Worm (Caenorhabditis elegans) whole organism, young adult: ENCODE measurements around the gene C49F5.7.

ENCODE experiments used
- B0261.1 ChIP-seq: sonication (generic microtip); optimal IDR thresholded peaks from 2 replicates; lab custom pipeline; 2016; ENCODE audit warnings: mild to moderate bottlenecking, missing genetic modification characterization, moderate library complexity, missing compliant biosample characterization
- C17E4.6 ChIP-seq: fragments of 200-800 bp; sonication (Bioruptor generic); IDR thresholded peaks from 2 replicates; pipeline ENCODE4 v1.3.6; 2022; ENCODE audit warnings: missing genetic modification reagents, missing genetic modification characterization, missing compliant biosample characterization
- D2030.7 ChIP-seq: fragments of 200-800 bp; sonication (Bioruptor generic); IDR thresholded peaks from 2 replicates; pipeline ENCODE4 v1.3.6; 2022; ENCODE audit warnings: missing genetic modification reagents, missing genetic modification characterization, missing compliant biosample characterization
- F33H1.4 ChIP-seq: fragments of 200-800 bp; sonication (Bioruptor generic); IDR thresholded peaks from 2 replicates; pipeline ENCODE4 v1.3.6; 2022; ENCODE audit warnings: missing genetic modification reagents, missing genetic modification characterization, missing compliant biosample characterization
- F39B2.1 ChIP-seq: fragments of 200-800 bp; sonication (Bioruptor generic); IDR thresholded peaks from 2 replicates; pipeline ENCODE4 v1.3.6; 2022; ENCODE audit warnings: missing genetic modification reagents, missing genetic modification characterization, missing compliant biosample characterization
- F49E8.2 ChIP-seq: sonication (generic microtip); optimal IDR thresholded peaks from 3 replicates; lab custom pipeline; 2017; ENCODE audit warnings: missing genetic modification characterization, mild to moderate bottlenecking, missing compliant biosample characterization, antibody characterized with exemption, moderate library complexity; ENCODE audit not compliant: insufficient read depth
- F52B5.7 ChIP-seq: sonication (generic microtip); optimal IDR thresholded peaks from 2 replicates; lab custom pipeline; 2016; ENCODE audit warnings: mild to moderate bottlenecking, missing genetic modification characterization, missing compliant biosample characterization
- F55B11.4 ChIP-seq: sonication (generic microtip); optimal IDR thresholded peaks from 2 replicates; lab custom pipeline; 2016; ENCODE audit warnings: missing compliant biosample characterization, missing genetic modification characterization, borderline replicate concordance; ENCODE audit not compliant: insufficient read depth
- F57C9.4 ChIP-seq: sonication (generic microtip); optimal IDR thresholded peaks from 2 replicates; lab custom pipeline; 2017; ENCODE audit warnings: mild to moderate bottlenecking, missing genetic modification characterization, missing compliant biosample characterization
- K12H6.12 ChIP-seq: fragments of 200-800 bp; sonication (Bioruptor generic); optimal IDR thresholded peaks from 2 replicates; lab custom pipeline; 2018; ENCODE audit warnings: mild to moderate bottlenecking, missing genetic modification characterization, missing compliant biosample characterization
- T07F8.4 ChIP-seq: sonication (generic microtip); optimal IDR thresholded peaks from 2 replicates; lab custom pipeline; 2016; ENCODE audit warnings: mild to moderate bottlenecking, missing genetic modification characterization, moderate library complexity, missing compliant biosample characterization
- T26A5.8 ChIP-seq: sonication (generic microtip); optimal IDR thresholded peaks from 2 replicates; lab custom pipeline; 2016; ENCODE audit warnings: missing genetic modification characterization, missing compliant biosample characterization
- Y53G8AR.9 ChIP-seq: fragments of 200-800 bp; sonication (Bioruptor generic); conservative IDR thresholded peaks from 2 replicates; pipeline ENCODE4 v1.3.6; 2022; ENCODE audit warnings: missing genetic modification reagents, missing genetic modification characterization, missing compliant biosample characterization
- Y56A3A.18 ChIP-seq: fragments of 200-800 bp; sonication (Bioruptor generic); IDR thresholded peaks from 2 replicates; pipeline ENCODE4 v1.3.6; 2022; ENCODE audit warnings: missing genetic modification reagents, missing genetic modification characterization, missing compliant biosample characterization
- Y79H2A.3 ChIP-seq: fragments of 200-800 bp; sonication (Bioruptor generic); conservative IDR thresholded peaks from 2 replicates; pipeline ENCODE4 v1.3.6; 2022; ENCODE audit warnings: missing genetic modification reagents, missing genetic modification characterization, missing compliant biosample characterization
- aptf-3 ChIP-seq: fragments of 200-800 bp; sonication (Bioruptor generic); IDR thresholded peaks from 2 replicates; pipeline ENCODE4 v1.3.6; 2022; ENCODE audit warnings: missing genetic modification characterization, missing compliant biosample characterization
- attf-6 ChIP-seq: fragments of 200-800 bp; sonication (Bioruptor generic); IDR thresholded peaks from 2 replicates; pipeline ENCODE4 v1.3.6; 2022; ENCODE audit warnings: missing genetic modification reagents, missing genetic modification characterization, missing compliant biosample characterization
- bed-2 ChIP-seq: fragments of 200-800 bp; sonication (Bioruptor generic); IDR thresholded peaks from 2 replicates; pipeline ENCODE4 v1.3.6; 2022; ENCODE audit warnings: missing genetic modification reagents, missing genetic modification characterization, missing compliant biosample characterization
- cebp-1 ChIP-seq, 2 experiments: fragments of 200-800 bp in 1 of 2; sonication (Bioruptor generic) in 1 of 2; sonication (generic microtip) in 1 of 2; IDR thresholded peaks in 1 of 2; optimal IDR thresholded peaks in 1 of 2; 2 replicates each; pipeline versions ENCODE4 v1.3.6 to Lab custom; 2017 to 2022; ENCODE audit warnings: missing compliant biosample characterization in 2 of 2, missing genetic modification characterization in 2 of 2, mild to moderate bottlenecking in 1 of 2, missing genetic modification reagents in 1 of 2, moderate library complexity in 1 of 2
- chd-7 ChIP-seq: sonication (generic microtip); optimal IDR thresholded peaks from 2 replicates; lab custom pipeline; 2016; ENCODE audit warnings: mild to moderate bottlenecking, missing genetic modification characterization, moderate library complexity, missing compliant biosample characterization
- dox-1 ChIP-seq: fragments of 200-800 bp; sonication (Bioruptor generic); IDR thresholded peaks from 2 replicates; pipeline ENCODE4 v1.3.6; 2022; ENCODE audit warnings: missing genetic modification reagents, missing genetic modification characterization, missing compliant biosample characterization
- dpl-1 ChIP-seq: fragments of 150-350 bp; optimal IDR thresholded peaks from 2 replicates; lab custom pipeline; 2014; ENCODE audit warnings: missing biosample characterization, missing genetic modification reagents, missing genetic modification characterization
- efl-1 ChIP-seq: fragments of 150-350 bp; optimal IDR thresholded peaks from 2 replicates; lab custom pipeline; 2014; ENCODE audit warnings: missing biosample characterization, missing genetic modification reagents, missing genetic modification characterization
- hlh-12 ChIP-seq: sonication (generic microtip); optimal IDR thresholded peaks from 2 replicates; lab custom pipeline; 2016; ENCODE audit warnings: missing genetic modification characterization, missing compliant biosample characterization
- hlh-26 ChIP-seq: fragments of 200-800 bp; sonication (Bioruptor generic); conservative IDR thresholded peaks from 2 replicates; pipeline ENCODE4 v1.3.6; 2022; ENCODE audit warnings: missing genetic modification reagents, missing genetic modification characterization, missing compliant biosample characterization
- hmg-1.2 ChIP-seq: fragments of 200-800 bp; sonication (Bioruptor generic); IDR thresholded peaks from 2 replicates; pipeline ENCODE4 v1.3.6; 2022; ENCODE audit warnings: missing genetic modification reagents, missing genetic modification characterization, missing compliant biosample characterization
- hmg-20 ChIP-seq: fragments of 200-800 bp; sonication (Bioruptor generic); IDR thresholded peaks from 2 replicates; pipeline ENCODE4 v1.3.6; 2022; ENCODE audit warnings: missing genetic modification reagents, missing genetic modification characterization, missing compliant biosample characterization
- let-526 ChIP-seq: fragments of 200-800 bp; sonication (Bioruptor generic); IDR thresholded peaks from 2 replicates; pipeline ENCODE4 v1.3.6; 2022; ENCODE audit warnings: missing genetic modification reagents, missing genetic modification characterization, missing compliant biosample characterization
- let-607 ChIP-seq, 2 experiments: fragments of 200-800 bp in 1 of 2; sonication (Bioruptor generic) in 1 of 2; sonication (generic microtip) in 1 of 2; optimal IDR thresholded peaks; 2 replicates each; lab custom pipeline; 2016 to 2018; ENCODE audit warnings: mild to moderate bottlenecking in 2 of 2, missing compliant biosample characterization in 2 of 2, missing genetic modification characterization in 2 of 2, moderate library complexity in 2 of 2, missing genotype in 1 of 2
- lin-26 ChIP-seq: fragments of 200-800 bp; sonication (Bioruptor generic); IDR thresholded peaks from 2 replicates; pipeline ENCODE4 v1.3.6; 2022; ENCODE audit warnings: missing genetic modification reagents, missing genetic modification characterization, missing compliant biosample characterization
- madf-3 ChIP-seq: fragments of 200-800 bp; sonication (Bioruptor generic); IDR thresholded peaks from 2 replicates; pipeline ENCODE4 v1.3.6; 2022; ENCODE audit warnings: missing genetic modification reagents, missing genetic modification characterization, missing compliant biosample characterization
- mel-28 ChIP-seq: sonication (generic microtip); optimal IDR thresholded peaks from 2 replicates; lab custom pipeline; 2016; ENCODE audit warnings: borderline replicate concordance, mild to moderate bottlenecking, missing genetic modification characterization, missing compliant biosample characterization
- nfyb-1 ChIP-seq: fragments of 200-800 bp; sonication (Bioruptor generic); IDR thresholded peaks from 2 replicates; pipeline ENCODE4 v1.3.6; 2022; ENCODE audit warnings: missing genetic modification reagents, missing genetic modification characterization, missing compliant biosample characterization
- nhr-120 ChIP-seq: fragments of 200-800 bp; sonication (Bioruptor generic); IDR thresholded peaks from 2 replicates; pipeline ENCODE4 v1.3.6; 2022; ENCODE audit warnings: missing genetic modification characterization, missing compliant biosample characterization
- nhr-27 ChIP-seq: fragments of 200-800 bp; sonication (Bioruptor generic); optimal IDR thresholded peaks from 2 replicates; lab custom pipeline; 2018; ENCODE audit warnings: mild to moderate bottlenecking, missing genetic modification characterization, moderate library complexity, missing compliant biosample characterization
- nhr-80 ChIP-seq: sonication (generic microtip); optimal IDR thresholded peaks from 2 replicates; lab custom pipeline; 2016; ENCODE audit warnings: missing genetic modification characterization, missing compliant biosample characterization
- rcor-1 ChIP-seq: fragments of 200-800 bp; sonication (Bioruptor generic); IDR thresholded peaks from 2 replicates; pipeline ENCODE4 v1.3.6; 2022; ENCODE audit warnings: missing genetic modification reagents, missing genetic modification characterization, missing compliant biosample characterization
- rec-8 ChIP-seq, 2 experiments: sonication (generic microtip); optimal IDR thresholded peaks; 2 replicates each; lab custom pipeline; 2016; ENCODE audit warnings: mild to moderate bottlenecking in 2 of 2, missing genetic modification characterization in 2 of 2, missing genetic modification reagents in 2 of 2, missing genotype in 2 of 2, missing biosample characterization in 1 of 2, missing compliant biosample characterization in 1 of 2, moderate library complexity in 1 of 2
- sea-2 ChIP-seq: fragments of 200-800 bp; sonication (Bioruptor generic); IDR thresholded peaks from 2 replicates; pipeline ENCODE4 v1.3.6; 2022; ENCODE audit warnings: missing genetic modification characterization, missing compliant biosample characterization
- snpc-4 ChIP-seq, 5 experiments: fragments of 150-350 bp in 1 of 5; sonication (generic microtip) in 4 of 5; optimal IDR thresholded peaks; 2 replicates each; lab custom pipeline; 2014 to 2018; ENCODE audit warnings: missing genetic modification characterization in 5 of 5, missing biosample characterization in 3 of 5, antibody characterized with exemption in 2 of 5, mild to moderate bottlenecking in 2 of 5, missing compliant biosample characterization in 2 of 5, missing genotype in 2 of 5, moderate library complexity in 2 of 5, missing genetic modification reagents in 1 of 5
- tlf-1 ChIP-seq: fragments of 200-800 bp; sonication (Bioruptor generic); optimal IDR thresholded peaks from 2 replicates; lab custom pipeline; 2018; ENCODE audit warnings: mild to moderate bottlenecking, missing genetic modification characterization, missing compliant biosample characterization
- unc-130 ChIP-seq: sonication (generic microtip); optimal IDR thresholded peaks from 2 replicates; lab custom pipeline; 2016; ENCODE audit warnings: missing genetic modification reagents, missing genetic modification characterization, missing compliant biosample characterization
- xnd-1 ChIP-seq: sonication (generic microtip); optimal IDR thresholded peaks from 2 replicates; lab custom pipeline; 2016; ENCODE audit warnings: missing genotype, missing genetic modification reagents, missing genetic modification characterization, missing compliant biosample characterization
- zim-3 ChIP-seq: sonication (generic microtip); optimal IDR thresholded peaks from 2 replicates; lab custom pipeline; 2017; ENCODE audit warnings: mild to moderate bottlenecking, missing genetic modification characterization, moderate library complexity, missing compliant biosample characterization
- ztf-22 ChIP-seq: fragments of 200-800 bp; sonication (Bioruptor generic); optimal IDR thresholded peaks from 2 replicates; lab custom pipeline; 2018; ENCODE audit warnings: mild to moderate bottlenecking, missing genetic modification characterization, moderate library complexity, missing compliant biosample characterization
- ztf-26 ChIP-seq: sonication (generic microtip); optimal IDR thresholded peaks from 2 replicates; lab custom pipeline; 2017; ENCODE audit warnings: missing genetic modification characterization, missing compliant biosample characterization
- ztf-28 ChIP-seq: fragments of 200-800 bp; sonication (Bioruptor generic); IDR thresholded peaks from 2 replicates; pipeline ENCODE4 v1.3.6; 2022; ENCODE audit warnings: missing genetic modification reagents, missing genetic modification characterization, missing compliant biosample characterization

Gene C49F5.7

DNA sequence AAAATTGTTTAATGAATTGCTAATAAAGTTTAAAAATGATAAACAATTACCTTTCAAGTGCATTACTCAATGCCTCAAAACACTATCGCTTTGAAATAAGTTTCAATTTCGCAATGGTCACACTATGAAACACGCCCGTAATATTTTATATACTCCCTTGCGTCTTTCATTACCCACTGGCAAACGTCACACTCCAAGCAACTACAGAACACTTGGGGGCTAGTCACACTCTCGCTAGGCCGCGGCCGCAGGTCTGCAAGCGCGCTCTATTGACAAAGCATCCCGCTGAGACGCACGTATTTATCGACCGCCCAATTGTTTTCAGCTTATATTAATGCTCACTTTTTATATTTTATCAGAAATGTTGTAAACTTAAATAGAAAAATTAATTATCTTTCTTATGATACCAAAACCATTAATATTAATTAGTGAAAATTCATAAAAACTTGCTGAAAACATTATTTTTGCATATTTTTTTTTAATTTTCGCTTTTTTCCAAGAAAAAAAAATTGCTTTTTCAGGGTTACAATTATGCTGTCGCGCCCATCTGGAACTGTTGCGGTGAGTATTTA, 23.4 kb downstream of the C49F5.7 start, which contains the start of the genes nmat-1 and ucr-2.1 (continued):
- no peak for TF ChIP-seq rec-8 (tag; optimal IDR thresholded peaks at IDR 0.05; lab: Kevin White, UChicago)
- no peak for TF ChIP-seq F39B2.1 (GFP tag; lab: Robert Waterston, UW)
- TF ChIP-seq snpc-4 (GFP tag; optimal IDR thresholded peaks at IDR 0.05; lab: Kevin White, UChicago) = no peak
- TF ChIP-seq snpc-4 (tag; optimal IDR thresholded peaks at IDR 0.05; lab: Kevin White, UChicago) = peak in 2 of 4 experiments; percentile 1 to 50
- TF ChIP-seq chd-7 (tag; lab: Kevin White, UChicago) = no peak
- no peak for TF ChIP-seq attf-6 (GFP tag; lab: Robert Waterston, UW)
- no peak for TF ChIP-seq C17E4.6 (GFP tag; lab: Robert Waterston, UW)
- TF ChIP-seq nhr-120 = no peak
- TF ChIP-seq zim-3 = no peak
- TF ChIP-seq sea-2 (GFP tag; lab: Robert Waterston, UW) = no peak
- TF ChIP-seq B0261.1 (tag; lab: Kevin White, UChicago) = no peak
- TF ChIP-seq mel-28 (tag; lab: Kevin White, UChicago) = no peak
- peak; percentile 16 for TF ChIP-seq tlf-1 (GFP tag; lab: Kevin White, UChicago)
- peak; percentile 48 for TF ChIP-seq ztf-26
- TF ChIP-seq T26A5.8 (tag; lab: Kevin White, UChicago) = no peak
- peak; percentile 86 for TF ChIP-seq dox-1 (GFP tag; lab: Robert Waterston, UW)
- no peak for TF ChIP-seq hmg-20
- TF ChIP-seq hlh-26 = no peak
- TF ChIP-seq F52B5.7 (tag; lab: Kevin White, UChicago) = no peak
- peak; percentile 66 for TF ChIP-seq K12H6.12 (tag; lab: Kevin White, UChicago)
- TF ChIP-seq dpl-1 = no peak
- no peak for TF ChIP-seq nfyb-1 (GFP tag; lab: Robert Waterston, UW)
- TF ChIP-seq Y53G8AR.9 = no peak
- no peak for TF ChIP-seq let-526 (GFP tag; lab: Robert Waterston, UW)
- TF ChIP-seq bed-2 (GFP tag; lab: Robert Waterston, UW) = no peak
- no peak for TF ChIP-seq ztf-28
- TF ChIP-seq nhr-80 (tag; lab: Kevin White, UChicago) = peak; percentile 97
- TF ChIP-seq F49E8.2 (tag; lab: Kevin White, UChicago) = no peak
- TF ChIP-seq D2030.7 (GFP tag; lab: Robert Waterston, UW) = no peak
- no peak for TF ChIP-seq F33H1.4 (GFP tag; lab: Robert Waterston, UW)
- TF ChIP-seq T07F8.4 = no peak
- no peak for TF ChIP-seq ztf-22
- TF ChIP-seq madf-3 (GFP tag; lab: Robert Waterston, UW) = no peak
- TF ChIP-seq unc-130 (GFP tag; lab: Kevin White, UChicago) = no peak
- no peak for TF ChIP-seq Y79H2A.3 (GFP tag; lab: Robert Waterston, UW)
- TF ChIP-seq Y56A3A.18 (GFP tag; lab: Robert Waterston, UW) = 0 out of 2 replicates have a peak, but pooled peaks have one; percentile 53
- no peak for TF ChIP-seq F57C9.4
- TF ChIP-seq hmg-1.2 (GFP tag; lab: Robert Waterston, UW) = 0 out of 2 replicates have a peak, but pooled peaks have one; percentile 24
- TF ChIP-seq xnd-1 = no peak
- no peak for TF ChIP-seq hlh-12 (tag; lab: Kevin White, UChicago)
- no peak for TF ChIP-seq efl-1
- TF ChIP-seq cebp-1 (GFP tag; IDR thresholded peaks at IDR 0.05; lab: Robert Waterston, UW) = peak; percentile 92
- peak; percentile 97 for TF ChIP-seq cebp-1 (tag; optimal IDR thresholded peaks at IDR 0.05; lab: Kevin White, UChicago)
- TF ChIP-seq lin-26 (GFP tag; lab: Robert Waterston, UW) = no peak
- peak in 1 of 2 experiments; percentile 63 for TF ChIP-seq let-607 (tag; optimal IDR thresholded peaks at IDR 0.05; lab: Kevin White, UChicago)
- no peak for TF ChIP-seq nhr-27 (tag; lab: Kevin White, UChicago)
- TF ChIP-seq aptf-3 (GFP tag; lab: Robert Waterston, UW) = no peak
- no peak for TF ChIP-seq rcor-1 (GFP tag; lab: Robert Waterston, UW)
- TF ChIP-seq F55B11.4 = no peak
